Fruit fly (Drosophila melanogaster) whole organism, embryonic: ENCODE results near the gene Tis11.
A peak's percentile ranks its signal among the peaks of the same experiment; 100 is the strongest.

Experiments used
- Antp ChIP-seq: fragments of 200-800 bp; sonication (Bioruptor generic); optimal IDR thresholded peaks from 3 replicates; lab custom pipeline; 2016; ENCODE audit warnings: missing biosample characterization, missing genetic modification characterization
- Bgb ChIP-seq: fragments of 200-800 bp; sonication (Bioruptor generic); IDR thresholded peaks from 2 replicates; pipeline ENCODE4 v1.3.6; 2022; ENCODE audit warnings: missing biosample characterization, missing genetic modification characterization; ENCODE audit not compliant: partially characterized antibody
- BtbVII ChIP-seq: fragments of 200-800 bp; sonication (Bioruptor generic); optimal IDR thresholded peaks from 3 replicates; lab custom pipeline; 2017; ENCODE audit warnings: missing biosample characterization, mild to moderate bottlenecking, missing genetic modification characterization
- C15 ChIP-seq: fragments of 200-800 bp; sonication (Bioruptor generic); IDR thresholded peaks from 3 replicates; pipeline ENCODE4 v1.3.6; 2022; ENCODE audit warnings: missing biosample characterization, missing genetic modification characterization
- CG1024 ChIP-seq: fragments of 200-800 bp; sonication (Bioruptor generic); IDR thresholded peaks from 2 replicates; pipeline ENCODE4 v1.3.6; 2022; ENCODE audit warnings: missing biosample characterization, missing genetic modification characterization
- CG10431 ChIP-seq: fragments of 200-800 bp; sonication (Bioruptor generic); optimal IDR thresholded peaks from 3 replicates; lab custom pipeline; 2018; ENCODE audit warnings: missing biosample characterization, mild to moderate bottlenecking, missing genetic modification characterization
- CG10979 ChIP-seq: fragments of 200-800 bp; sonication (Bioruptor generic); optimal IDR thresholded peaks from 2 replicates; lab custom pipeline; 2018; ENCODE audit warnings: missing biosample characterization, mild to moderate bottlenecking, missing genetic modification characterization, moderate library complexity
- CG11504 ChIP-seq: fragments of 200-800 bp; sonication (Bioruptor generic); optimal IDR thresholded peaks from 3 replicates; lab custom pipeline; 2019; ENCODE audit warnings: missing biosample characterization, mild to moderate bottlenecking, missing genetic modification characterization, moderate library complexity
- CG12155 ChIP-seq: fragments of 200-800 bp; sonication (Bioruptor generic); optimal IDR thresholded peaks from 3 replicates; lab custom pipeline; 2016; ENCODE audit warnings: missing biosample characterization, missing genetic modification characterization
- CG12659 ChIP-seq: fragments of 200-800 bp; sonication (Bioruptor generic); optimal IDR thresholded peaks from 3 replicates; lab custom pipeline; 2017; ENCODE audit warnings: mild to moderate bottlenecking, missing biosample characterization, missing genetic modification reagents, missing genetic modification characterization
- CG15601 ChIP-seq: fragments of 200-800 bp; sonication (Bioruptor generic); optimal IDR thresholded peaks from 3 replicates; lab custom pipeline; 2019; ENCODE audit warnings: missing biosample characterization, mild to moderate bottlenecking, missing genetic modification characterization, moderate library complexity
- CG16779 ChIP-seq: fragments of 200-800 bp; sonication (Bioruptor generic); IDR thresholded peaks from 2 replicates; pipeline ENCODE4 v1.3.6; 2022; ENCODE audit warnings: missing biosample characterization, missing genetic modification characterization
- CG16863 ChIP-seq: fragments of 200-800 bp; sonication (Bioruptor generic); optimal IDR thresholded peaks from 3 replicates; lab custom pipeline; 2016; ENCODE audit warnings: missing biosample characterization, missing genetic modification characterization
- CG17912 ChIP-seq: fragments of 200-800 bp; sonication (Bioruptor generic); optimal IDR thresholded peaks from 2 replicates; lab custom pipeline; 2018; ENCODE audit warnings: missing biosample characterization, mild to moderate bottlenecking, missing genetic modification characterization
- CG18764 ChIP-seq: fragments of 200-800 bp; sonication (Bioruptor generic); optimal IDR thresholded peaks from 3 replicates; lab custom pipeline; 2016; ENCODE audit warnings: missing biosample characterization, missing genetic modification characterization
- CG31365 ChIP-seq: fragments of 200-800 bp; sonication (Bioruptor generic); optimal IDR thresholded peaks from 2 replicates; lab custom pipeline; 2018; ENCODE audit warnings: missing biosample characterization, mild to moderate bottlenecking, missing genetic modification characterization
- CG3163 ChIP-seq: fragments of 200-800 bp; sonication (Bioruptor generic); optimal IDR thresholded peaks from 3 replicates; lab custom pipeline; 2016; ENCODE audit warnings: missing biosample characterization, missing genetic modification characterization
- CG34422 ChIP-seq: fragments of 200-800 bp; sonication (Bioruptor generic); IDR thresholded peaks from 3 replicates; pipeline ENCODE4 v1.3.6; 2022; ENCODE audit warnings: missing biosample characterization, missing genetic modification characterization
- CG3995 ChIP-seq: fragments of 200-800 bp; sonication (Bioruptor generic); optimal IDR thresholded peaks from 3 replicates; lab custom pipeline; 2016; ENCODE audit warnings: missing biosample characterization, missing genetic modification characterization
- CG4282 ChIP-seq: fragments of 200-800 bp; sonication (Bioruptor generic); optimal IDR thresholded peaks from 2 replicates; lab custom pipeline; 2016; ENCODE audit warnings: missing biosample characterization, missing genetic modification characterization
- CG43689 ChIP-seq: fragments of 200-800 bp; sonication (Bioruptor generic); IDR thresholded peaks from 2 replicates; pipeline ENCODE4 v1.3.6; 2022; ENCODE audit warnings: missing biosample characterization, missing genetic modification characterization
- CG6175 ChIP-seq: fragments of 200-800 bp; sonication (Bioruptor generic); IDR thresholded peaks from 3 replicates; pipeline ENCODE4 v1.3.6; 2022; ENCODE audit warnings: missing biosample characterization, missing genetic modification characterization
- CG6654 ChIP-seq: fragments of 200-800 bp; sonication (Bioruptor generic); optimal IDR thresholded peaks from 2 replicates; lab custom pipeline; 2017; ENCODE audit warnings: missing biosample characterization, mild to moderate bottlenecking, missing genetic modification characterization
- CG6683 ChIP-seq: fragments of 200-800 bp; sonication (Bioruptor generic); optimal IDR thresholded peaks from 2 replicates; lab custom pipeline; 2017; ENCODE audit warnings: missing biosample characterization, mild to moderate bottlenecking, missing genetic modification characterization, missing genetic modification reagents
- CG6689 ChIP-seq: fragments of 200-800 bp; sonication (Bioruptor generic); IDR thresholded peaks from 2 replicates; pipeline ENCODE4 v1.3.6; 2022; ENCODE audit warnings: missing biosample characterization, missing genetic modification characterization
- CG7839 ChIP-seq: fragments of 200-800 bp; sonication (Bioruptor generic); optimal IDR thresholded peaks from 3 replicates; lab custom pipeline; 2018; ENCODE audit warnings: missing biosample characterization, mild to moderate bottlenecking, missing genetic modification characterization, moderate library complexity
- CG7987 ChIP-seq: fragments of 200-800 bp; sonication (Bioruptor generic); optimal IDR thresholded peaks from 2 replicates; lab custom pipeline; 2018; ENCODE audit warnings: missing biosample characterization, mild to moderate bottlenecking, missing genetic modification characterization, moderate library complexity
- CG8089 ChIP-seq: fragments of 200-800 bp; sonication (Bioruptor generic); optimal IDR thresholded peaks from 3 replicates; lab custom pipeline; 2016; ENCODE audit warnings: missing biosample characterization, missing genetic modification characterization
- CG8290 ChIP-seq, 3 experiments: fragments of 200-800 bp; sonication (Bioruptor generic); optimal IDR thresholded peaks; 2 replicates each; lab custom pipeline; 2016 to 2019; ENCODE audit warnings: missing biosample characterization in 3 of 3, missing genetic modification characterization in 3 of 3, mild to moderate bottlenecking in 2 of 3, moderate library complexity in 1 of 3
- CG9437 ChIP-seq: fragments of 200-800 bp; sonication (Bioruptor generic); optimal IDR thresholded peaks from 2 replicates; lab custom pipeline; 2018; ENCODE audit warnings: missing biosample characterization, mild to moderate bottlenecking, missing genetic modification characterization
- Dfd ChIP-seq, 2 experiments: fragments of >200 bp; optimal IDR thresholded peaks; 2 replicates each; lab custom pipeline; 2017; ENCODE audit warnings: missing biosample characterization in 2 of 2, missing genetic modification characterization in 2 of 2
- Drgx ChIP-seq: fragments of 200-800 bp; sonication (Bioruptor generic); IDR thresholded peaks from 2 replicates; pipeline ENCODE4 v1.3.6; 2022; ENCODE audit warnings: missing biosample characterization, missing genetic modification characterization
- ERR ChIP-seq: fragments of 200-800 bp; sonication (Bioruptor generic); optimal IDR thresholded peaks from 2 replicates; lab custom pipeline; 2016; ENCODE audit warnings: missing biosample characterization, missing genetic modification characterization
- Hsf ChIP-seq: fragments of 200-800 bp; sonication (Bioruptor generic); optimal IDR thresholded peaks from 3 replicates; lab custom pipeline; 2016; ENCODE audit warnings: missing biosample characterization, missing genetic modification characterization
- Mrtf ChIP-seq: fragments of 200-800 bp; sonication (Bioruptor generic); IDR thresholded peaks from 3 replicates; pipeline ENCODE4 v1.3.6; 2022; ENCODE audit warnings: missing biosample characterization, missing genetic modification characterization
- Oaz ChIP-seq: fragments of 200-800 bp; sonication (Bioruptor generic); IDR thresholded peaks from 2 replicates; pipeline ENCODE4 v1.3.6; 2022; ENCODE audit warnings: missing biosample characterization, missing genetic modification characterization
- Ptx1 ChIP-seq: fragments of 200-800 bp; sonication (Bioruptor generic); IDR thresholded peaks from 2 replicates; pipeline ENCODE4 v1.3.6; 2022; ENCODE audit warnings: missing biosample characterization, missing genetic modification characterization
- TFAM ChIP-seq: fragments of 200-800 bp; sonication (Bioruptor generic); optimal IDR thresholded peaks from 2 replicates; lab custom pipeline; 2017; ENCODE audit warnings: missing biosample characterization, missing genetic modification characterization, inconsistent platforms
- ash1 ChIP-seq: fragments of 200-800 bp; sonication (Bioruptor generic); optimal IDR thresholded peaks from 2 replicates; lab custom pipeline; 2018; ENCODE audit warnings: missing biosample characterization, mild to moderate bottlenecking, missing genetic modification characterization
- chif ChIP-seq, 2 experiments: fragments of 200-800 bp; sonication (Bioruptor generic); optimal IDR thresholded peaks; 3 replicates each; lab custom pipeline; 2016; ENCODE audit warnings: missing biosample characterization in 2 of 2, missing genetic modification characterization in 2 of 2
- ems ChIP-seq: fragments of 200-800 bp; sonication (Bioruptor generic); optimal IDR thresholded peaks from 3 replicates; lab custom pipeline; 2016; ENCODE audit warnings: missing biosample characterization, missing genetic modification characterization
- grau ChIP-seq: fragments of 200-800 bp; optimal IDR thresholded peaks from 3 replicates; lab custom pipeline; 2019; ENCODE audit warnings: missing biosample characterization, mild to moderate bottlenecking, missing genetic modification characterization, moderate library complexity
- gsb ChIP-seq: fragments of 200-800 bp; sonication (Bioruptor generic); IDR thresholded peaks from 2 replicates; pipeline ENCODE4 v1.3.6; 2022; ENCODE audit warnings: missing biosample characterization, missing genetic modification characterization
- kah ChIP-seq: fragments of 200-800 bp; sonication (Bioruptor generic); optimal IDR thresholded peaks from 2 replicates; lab custom pipeline; 2018; ENCODE audit warnings: missing biosample characterization, mild to moderate bottlenecking, missing genetic modification characterization
- ken ChIP-seq: fragments of 200-800 bp; sonication (Bioruptor generic); IDR thresholded peaks from 3 replicates; pipeline ENCODE4 v1.3.6; 2022; ENCODE audit warnings: missing biosample characterization, missing genetic modification characterization
- nerfin-1 ChIP-seq: fragments of 200-800 bp; sonication (Bioruptor generic); optimal IDR thresholded peaks from 3 replicates; lab custom pipeline; 2019; ENCODE audit warnings: missing biosample characterization, mild to moderate bottlenecking, missing genetic modification characterization, moderate library complexity
- onecut ChIP-seq: fragments of 200-800 bp; sonication (Bioruptor generic); IDR thresholded peaks from 2 replicates; pipeline ENCODE4 v1.3.6; 2022; ENCODE audit warnings: missing biosample characterization, missing genetic modification characterization
- p53 ChIP-seq: fragments of 200-800 bp; sonication (Bioruptor generic); optimal IDR thresholded peaks from 2 replicates; lab custom pipeline; 2016; ENCODE audit warnings: missing biosample characterization, missing genetic modification characterization
- peb ChIP-seq: fragments of 200-800 bp; sonication (Bioruptor generic); IDR thresholded peaks from 2 replicates; pipeline ENCODE4 v1.3.6; 2022; ENCODE audit warnings: missing biosample characterization, missing genetic modification characterization
- sisA ChIP-seq: fragments of 200-800 bp; sonication (Bioruptor generic); IDR thresholded peaks from 2 replicates; pipeline ENCODE4 v1.3.6; 2022; ENCODE audit warnings: missing biosample characterization, missing genetic modification characterization
- sob ChIP-seq: fragments of 200-800 bp; sonication (Bioruptor generic); IDR thresholded peaks from 2 replicates; pipeline ENCODE4 v1.3.6; 2022; ENCODE audit warnings: missing biosample characterization, missing genetic modification characterization
- z ChIP-seq: fragments of 200-800 bp; sonication (Bioruptor generic); IDR thresholded peaks from 3 replicates; pipeline ENCODE4 v1.3.6; 2022; ENCODE audit warnings: missing biosample characterization, missing genetic modification characterization

The Tis11 gene

DNA sequence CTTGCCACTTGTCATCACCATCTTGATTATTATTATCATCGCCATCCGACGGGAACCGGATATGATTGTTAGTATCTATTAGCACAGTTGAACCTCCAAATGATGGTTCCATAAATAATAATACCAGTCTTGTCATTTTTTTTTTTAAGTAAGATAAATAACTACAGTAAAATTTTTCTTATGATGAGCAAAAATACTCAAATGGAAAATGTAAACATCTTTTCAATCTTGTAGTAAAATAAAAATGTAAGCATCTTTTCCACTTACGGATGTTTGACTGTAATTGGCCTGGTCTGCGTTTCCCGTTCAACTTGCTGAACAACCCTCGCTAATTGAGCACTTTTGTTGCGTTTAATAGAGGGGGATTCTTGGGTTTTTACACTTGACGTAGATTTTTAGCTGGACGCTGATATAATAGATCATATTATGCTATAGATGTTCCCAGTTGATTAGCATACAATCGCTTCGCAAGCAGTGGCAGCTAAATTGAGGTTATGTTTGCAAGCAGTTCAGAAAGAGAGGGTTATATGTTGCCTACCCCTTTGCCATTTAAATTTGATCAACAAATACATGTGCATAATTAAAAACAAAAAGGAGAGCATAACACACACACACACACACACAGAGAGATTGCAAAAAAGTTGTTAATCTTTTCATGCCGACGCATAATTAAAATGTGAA, 33.5 kb upstream of the Tis11 start (continued):
- TF ChIP-seq CG8290 (GFP tag; optimal IDR thresholded peaks at IDR 0.05; lab: Kevin White, UChicago) = peak; percentile 31
- TF ChIP-seq CG8290 (tag; optimal IDR thresholded peaks at IDR 0.05; lab: Kevin White, UChicago) = no peak
- TF ChIP-seq CG6654 (GFP tag; lab: Kevin White, UChicago) = no peak
- TF ChIP-seq CG16779 = no peak
- no peak for TF ChIP-seq CG8089 (GFP tag; lab: Kevin White, UChicago)
- no peak for TF ChIP-seq TFAM
- TF ChIP-seq CG11504 (tag; lab: Kevin White, UChicago) = peak; percentile 20
- no peak for TF ChIP-seq chif (GFP tag; optimal IDR thresholded peaks at IDR 0.05; lab: Kevin White, UChicago)
- no peak for TF ChIP-seq CG15601 (tag; lab: Kevin White, UChicago)
- no peak for TF ChIP-seq ems (GFP tag; lab: Kevin White, UChicago)
- TF ChIP-seq C15 = no peak
- TF ChIP-seq CG6683 (GFP tag; lab: Kevin White, UChicago) = no peak
- no peak for TF ChIP-seq CG6689 (GFP tag; lab: Robert Waterston, UW)
- no peak for TF ChIP-seq BtbVII (GFP tag; lab: Kevin White, UChicago)
- no peak for TF ChIP-seq Mrtf (GFP tag; lab: Robert Waterston, UW)
- TF ChIP-seq Ptx1 (GFP tag; lab: Robert Waterston, UW) = no peak
- no peak for TF ChIP-seq Bgb (GFP tag; lab: Robert Waterston, UW)
- TF ChIP-seq Hsf (GFP tag; lab: Kevin White, UChicago) = no peak
- TF ChIP-seq Drgx (GFP tag; lab: Robert Waterston, UW) = no peak
- no peak for TF ChIP-seq CG3995 (GFP tag; lab: Kevin White, UChicago)
- TF ChIP-seq CG7839 (tag; lab: Kevin White, UChicago) = no peak
- TF ChIP-seq CG3163 (GFP tag; lab: Kevin White, UChicago) = no peak
- no peak for TF ChIP-seq CG9437 (GFP tag; lab: Kevin White, UChicago)
- no peak for TF ChIP-seq z (GFP tag; lab: Robert Waterston, UW)
- no peak for TF ChIP-seq ash1 (GFP tag; lab: Kevin White, UChicago)
- TF ChIP-seq CG10979 (tag; lab: Kevin White, UChicago) = peak; percentile 20
- TF ChIP-seq peb (GFP tag; lab: Robert Waterston, UW) = no peak
- TF ChIP-seq CG12659 (GFP tag; lab: Kevin White, UChicago) = no peak
- TF ChIP-seq CG7987 (GFP tag; lab: Kevin White, UChicago) = no peak
- no peak for TF ChIP-seq CG6175
- no peak for TF ChIP-seq onecut
- TF ChIP-seq CG1024 (GFP tag; lab: Robert Waterston, UW) = no peak
- TF ChIP-seq CG34422 (GFP tag; lab: Robert Waterston, UW) = no peak
- no peak for TF ChIP-seq Dfd (GFP tag; optimal IDR thresholded peaks at IDR 0.05; lab: Kevin White, UChicago)
- TF ChIP-seq ERR (GFP tag; lab: Kevin White, UChicago) = no peak
- peak; percentile 67 for TF ChIP-seq CG31365 (tag; lab: Kevin White, UChicago)
- no peak for TF ChIP-seq CG10431 (GFP tag; lab: Kevin White, UChicago)
- no peak for TF ChIP-seq CG16863 (GFP tag; lab: Kevin White, UChicago)
- TF ChIP-seq sisA (GFP tag; lab: Robert Waterston, UW) = no peak
- no peak for TF ChIP-seq CG18764 (GFP tag; lab: Kevin White, UChicago)
- TF ChIP-seq sob (GFP tag; lab: Robert Waterston, UW) = no peak
- TF ChIP-seq p53 (GFP tag; lab: Kevin White, UChicago) = no peak
- no peak for TF ChIP-seq Oaz
- no peak for TF ChIP-seq ken
- no peak for TF ChIP-seq CG12155
- no peak for TF ChIP-seq kah (GFP tag; lab: Kevin White, UChicago)
- no peak for TF ChIP-seq Antp (GFP tag; lab: Kevin White, UChicago)
- no peak for TF ChIP-seq CG43689 (GFP tag; lab: Robert Waterston, UW)
- TF ChIP-seq CG17912 (GFP tag; lab: Kevin White, UChicago) = no peak
- TF ChIP-seq nerfin-1 = no peak
- TF ChIP-seq grau = peak; percentile 80
- TF ChIP-seq CG4282 (GFP tag; lab: Kevin White, UChicago) = no peak
- TF ChIP-seq gsb (GFP tag; lab: Robert Waterston, UW) = no peak
